Worm (Caenorhabditis elegans) whole organism, L4 larva: Measurements from ENCODE around the gene ZC116.1.

Experiments used
- F49E8.2 ChIP-seq: sonication (generic microtip); optimal IDR thresholded peaks from 2 replicates; lab custom pipeline; 2016; ENCODE audit warnings: missing compliant biosample characterization, mild to moderate bottlenecking, missing genetic modification characterization, borderline replicate concordance
- T26A8.4 ChIP-seq: fragments of 200-800 bp; sonication (Bioruptor generic); IDR thresholded peaks from 2 replicates; pipeline ENCODE4 v1.3.6; 2022; ENCODE audit warnings: missing genetic modification characterization, missing compliant biosample characterization
- Y105C5A.15 ChIP-seq: fragments of 200-800 bp; sonication (Bioruptor generic); IDR thresholded peaks from 2 replicates; pipeline ENCODE4 v1.3.6; 2022; ENCODE audit warnings: missing genetic modification characterization, missing compliant biosample characterization
- ZK337.2 ChIP-seq: fragments of 200-800 bp; sonication (Bioruptor generic); IDR thresholded peaks from 2 replicates; pipeline ENCODE4 v1.3.6; 2022; ENCODE audit warnings: missing genetic modification reagents, missing genetic modification characterization, missing compliant biosample characterization
- aha-1 ChIP-seq: fragments of 150-350 bp; peaks from one replicate; lab custom pipeline; 2014; ENCODE audit warnings: missing biosample characterization, missing genetic modification characterization
- ama-1 ChIP-seq: fragments of 150-350 bp; optimal IDR thresholded peaks from 2 replicates; lab custom pipeline; 2014; ENCODE audit warnings: inconsistent platforms, mixed read lengths
- arid-1 ChIP-seq: fragments of 200-800 bp; sonication (Bioruptor generic); conservative IDR thresholded peaks from 2 replicates; pipeline ENCODE4 v1.3.6; 2022; ENCODE audit warnings: missing genetic modification reagents, missing genetic modification characterization, missing compliant biosample characterization
- ceh-28 ChIP-seq: fragments of 150-350 bp; optimal IDR thresholded peaks from 2 replicates; lab custom pipeline; 2014; ENCODE audit warnings: missing biosample characterization, missing genetic modification reagents, missing genetic modification characterization
- ceh-62 ChIP-seq: sonication (generic microtip); optimal IDR thresholded peaks from 2 replicates; lab custom pipeline; 2017; ENCODE audit warnings: missing biosample characterization, missing genetic modification characterization
- ceh-82 ChIP-seq: sonication (generic microtip); optimal IDR thresholded peaks from 2 replicates; lab custom pipeline; 2017; ENCODE audit warnings: missing biosample characterization, missing genetic modification characterization
- ces-1 ChIP-seq: fragments of 150-350 bp; sonication (generic microtip); optimal IDR thresholded peaks from 4 replicates; lab custom pipeline; 2014; ENCODE audit warnings: missing biosample characterization, missing genetic modification reagents, missing genetic modification characterization
- daf-12 ChIP-seq: fragments of 150-350 bp; optimal IDR thresholded peaks from 2 replicates; lab custom pipeline; 2014; ENCODE audit warnings: missing biosample characterization, missing genetic modification reagents, missing genetic modification characterization
- daf-19 ChIP-seq: fragments of 200-800 bp; sonication (Bioruptor generic); conservative IDR thresholded peaks from 2 replicates; pipeline ENCODE4 v1.3.6; 2022; ENCODE audit warnings: missing genetic modification characterization, missing compliant biosample characterization
- dmd-6 ChIP-seq: fragments of 200-800 bp; sonication (Bioruptor generic); IDR thresholded peaks from 2 replicates; pipeline ENCODE4 v1.3.6; 2022; ENCODE audit warnings: missing genetic modification reagents, missing genetic modification characterization, missing compliant biosample characterization
- dpl-1 ChIP-seq: fragments of 150-350 bp; optimal IDR thresholded peaks from 2 replicates; lab custom pipeline; 2014; ENCODE audit warnings: missing biosample characterization, missing genetic modification reagents, missing genetic modification characterization
- hlh-11 ChIP-seq: fragments of 200-800 bp; sonication (Bioruptor generic); optimal IDR thresholded peaks from 2 replicates; lab custom pipeline; 2018; ENCODE audit warnings: mild to moderate bottlenecking, missing genetic modification characterization, missing compliant biosample characterization
- lin-15B ChIP-seq: fragments of 150-350 bp; sonication (generic microtip); optimal IDR thresholded peaks from 3 replicates; lab custom pipeline; 2014; ENCODE audit warnings: missing biosample characterization, missing genetic modification characterization
- lin-29 ChIP-seq: fragments of 200-800 bp; sonication (Bioruptor generic); IDR thresholded peaks from 2 replicates; pipeline ENCODE4 v1.3.6; 2022; ENCODE audit warnings: missing genetic modification reagents, missing genetic modification characterization, missing compliant biosample characterization
- lsy-2 ChIP-seq, 2 experiments: fragments of 150-350 bp in 1 of 2; sonication (generic microtip) in 1 of 2; optimal IDR thresholded peaks; 2 replicates each; lab custom pipeline; 2014 to 2017; ENCODE audit warnings: missing biosample characterization in 2 of 2, missing genetic modification characterization in 2 of 2
- madf-5 ChIP-seq, 2 experiments: fragments of 200-800 bp; sonication (Bioruptor generic); IDR thresholded peaks; 2 replicates each; pipeline ENCODE4 v1.3.6; 2022; ENCODE audit warnings: missing compliant biosample characterization in 2 of 2, missing genetic modification characterization in 2 of 2
- mxl-3 ChIP-seq: fragments of 200-800 bp; sonication (Bioruptor generic); optimal IDR thresholded peaks from 2 replicates; lab custom pipeline; 2018; ENCODE audit warnings: mild to moderate bottlenecking, missing genetic modification characterization, missing compliant biosample characterization
- nhr-25 ChIP-seq: sonication (generic microtip); optimal IDR thresholded peaks from 2 replicates; lab custom pipeline; 2017; ENCODE audit warnings: missing genetic modification characterization, mild to moderate bottlenecking, missing compliant biosample characterization, antibody characterized with exemption, moderate library complexity, borderline replicate concordance; ENCODE audit not compliant: insufficient read depth
- nhr-28 ChIP-seq: fragments of 150-350 bp; optimal IDR thresholded peaks from 2 replicates; lab custom pipeline; 2014; ENCODE audit warnings: missing biosample characterization, missing genetic modification characterization
- nhr-48 ChIP-seq: sonication (generic microtip); optimal IDR thresholded peaks from 2 replicates; lab custom pipeline; 2016; ENCODE audit warnings: mild to moderate bottlenecking, missing genetic modification characterization, missing compliant biosample characterization
- nhr-6 ChIP-seq: fragments of 150-350 bp; optimal IDR thresholded peaks from 2 replicates; lab custom pipeline; 2014; ENCODE audit warnings: missing biosample characterization, missing genetic modification characterization
- nhr-76 ChIP-seq: fragments of 150-350 bp; optimal IDR thresholded peaks from 2 replicates; lab custom pipeline; 2014; ENCODE audit warnings: missing biosample characterization, missing genetic modification characterization
- pha-4 ChIP-seq, 2 experiments: fragments of 150-350 bp in 1 of 2; fragments of 200-800 bp in 1 of 2; sonication (Bioruptor generic) in 1 of 2; IDR thresholded peaks in 1 of 2; optimal IDR thresholded peaks in 1 of 2; 2 replicates each; pipeline versions ENCODE4 v1.3.6 to Lab custom; 2014 to 2022; ENCODE audit warnings: missing genetic modification characterization in 2 of 2, missing genetic modification reagents in 2 of 2, missing biosample characterization in 1 of 2, missing compliant biosample characterization in 1 of 2
- snpc-1.2 ChIP-seq: fragments of 200-800 bp; sonication (Bioruptor generic); IDR thresholded peaks from 2 replicates; pipeline ENCODE4 v1.3.6; 2022; ENCODE audit warnings: missing genetic modification reagents, missing genetic modification characterization, missing compliant biosample characterization
- spr-3 ChIP-seq: fragments of 200-800 bp; sonication (Bioruptor generic); optimal IDR thresholded peaks from 2 replicates; lab custom pipeline; 2018; ENCODE audit warnings: mild to moderate bottlenecking, missing genetic modification characterization, missing compliant biosample characterization
- unc-39 ChIP-seq: sonication (generic microtip); optimal IDR thresholded peaks from 2 replicates; lab custom pipeline; 2017; ENCODE audit warnings: missing biosample characterization, missing genetic modification characterization
- unc-62 ChIP-seq, 3 experiments: fragments of 150-350 bp in 1 of 3; sonication (generic microtip); optimal IDR thresholded peaks in 2 of 3; peaks in 1 of 3; 1 replicate in 1 of 3; 2 replicates in 2 of 3; lab custom pipeline; 2014 to 2017; ENCODE audit warnings: missing biosample characterization in 3 of 3, missing genetic modification characterization in 3 of 3, missing genetic modification reagents in 3 of 3, missing genotype in 1 of 3
- ztf-11 ChIP-seq: fragments of 150-350 bp; optimal IDR thresholded peaks from 2 replicates; lab custom pipeline; 2014; ENCODE audit warnings: missing biosample characterization, missing genetic modification characterization

ZC116.1 gene

ce11 chrV:12599510-12600242 lies 9.9 kb upstream of the ZC116.1 start, which contains the start of gene C14C10.5 (continued):
- no peak for TF ChIP-seq F49E8.2 (tag; lab: Kevin White, UChicago)
- TF ChIP-seq mxl-3 (GFP tag; lab: Kevin White, UChicago) = peak; percentile 15
- TF ChIP-seq T26A8.4 (GFP tag; lab: Robert Waterston, UW) = no peak
- TF ChIP-seq hlh-11 (tag; lab: Kevin White, UChicago) = peak; percentile 38
- TF ChIP-seq ces-1 (GFP tag; lab: Kevin White, UChicago) = no peak
- no peak for TF ChIP-seq daf-12 (tag; lab: Kevin White, UChicago)

ce11 chrV:12601835-12602234 lies 7.8 kb upstream of the ZC116.1 start:
- TF ChIP-seq pha-4 (GFP tag; IDR thresholded peaks at IDR 0.05; lab: Robert Waterston, UW) (no peak), pha-4 (tag; optimal IDR thresholded peaks at IDR 0.05; lab: Kevin White, UChicago) (no peak), dpl-1 (GFP tag; lab: Kevin White, UChicago) (no peak), arid-1 (no peak), aha-1 (tag; lab: Kevin White, UChicago) (peak; percentile 53), unc-62 (GFP tag; optimal IDR thresholded peaks at IDR 0.05 in 1 of 2; lab: Kevin White, UChicago) (peak in 1 of 2 experiments; percentile 84), unc-62 (tag; optimal IDR thresholded peaks at IDR 0.05; lab: Kevin White, UChicago) (no peak)

- TF ChIP-seq ztf-11 = no peak
- TF ChIP-seq snpc-1.2 (GFP tag; lab: Robert Waterston, UW) = no peak
- TF ChIP-seq nhr-76 (tag; lab: Kevin White, UChicago) = no peak
- no peak for TF ChIP-seq dmd-6
- TF ChIP-seq ZK337.2 (GFP tag; lab: Robert Waterston, UW) = no peak
- no peak for TF ChIP-seq ceh-82 (tag; lab: Kevin White, UChicago)
- TF ChIP-seq lsy-2 (tag; optimal IDR thresholded peaks at IDR 0.05; lab: Kevin White, UChicago) = no peak
- no peak for TF ChIP-seq madf-5 (GFP tag; IDR thresholded peaks at IDR 0.05; lab: Robert Waterston, UW)
- no peak for TF ChIP-seq nhr-6
- TF ChIP-seq Y105C5A.15 (GFP tag; lab: Robert Waterston, UW) = no peak
- TF ChIP-seq arid-1 = no peak
- TF ChIP-seq ceh-62 (tag; lab: Kevin White, UChicago) = no peak
- TF ChIP-seq unc-39 (tag; lab: Kevin White, UChicago) = no peak
- TF ChIP-seq spr-3 (GFP tag; lab: Kevin White, UChicago) = no peak
- TF ChIP-seq daf-19 (GFP tag; lab: Robert Waterston, UW) = no peak
- TF ChIP-seq ama-1 (lab: Kevin White, UChicago) = no peak
- TF ChIP-seq, all 104 proteins: peak for 0
These were observed 2.5 kb upstream of the ZC116.1 start, which contains the start of gene erg-28 for ce11 chrV:12607113-12607512. TSS of gene erg-28 (plus strand) at chrV:12607413.

ce11 chrV:12608857-12609256 lies 769 bp upstream of the ZC116.1 start, which contains the start of gene ZC116.5:
TSS of gene ZC116.5 (minus strand) at chrV:12608957.
- no peak for TF ChIP-seq daf-12 (tag; lab: Kevin White, UChicago)
- TF ChIP-seq lin-29 (GFP tag; lab: Robert Waterston, UW) = no peak
- TF ChIP-seq nhr-48 (tag; lab: Kevin White, UChicago) = no peak
- TF ChIP-seq nhr-28 = no peak
- TF ChIP-seq Y105C5A.15 (GFP tag; lab: Robert Waterston, UW) = no peak
- TF ChIP-seq ceh-28 (tag; lab: Kevin White, UChicago) = no peak
- TF ChIP-seq lin-15B (tag; lab: Kevin White, UChicago) = no peak
- TF ChIP-seq nhr-25 (tag; lab: Kevin White, UChicago) = no peak
